Fruit fly (Drosophila melanogaster) whole organism, embryonic: ENCODE results near the gene mRpS23.
A peak's percentile ranks its signal among the peaks of the same experiment; 100 is the strongest.

Experiments
- Adf1 ChIP-seq: fragments of 200-800 bp; sonication (Bioruptor generic); IDR thresholded peaks from 2 replicates; pipeline ENCODE4 v1.3.6; 2022; ENCODE audit warnings: missing biosample characterization, missing genetic modification characterization
- CG1024 ChIP-seq: fragments of 200-800 bp; sonication (Bioruptor generic); IDR thresholded peaks from 2 replicates; pipeline ENCODE4 v1.3.6; 2022; ENCODE audit warnings: missing biosample characterization, missing genetic modification characterization
- CG10543 ChIP-seq: fragments of 200-800 bp; sonication (Bioruptor generic); optimal IDR thresholded peaks from 3 replicates; lab custom pipeline; 2017; ENCODE audit warnings: missing biosample characterization, mild to moderate bottlenecking, missing genetic modification characterization, moderate library complexity
- CG11695 ChIP-seq: fragments of 200-800 bp; sonication (Bioruptor generic); IDR thresholded peaks from 3 replicates; pipeline ENCODE4 v1.3.6; 2022; ENCODE audit warnings: missing biosample characterization, missing genetic modification characterization
- CG1233 ChIP-seq: fragments of 200-800 bp; sonication (Bioruptor generic); optimal IDR thresholded peaks from 4 replicates; lab custom pipeline; 2018; ENCODE audit warnings: missing biosample characterization, mild to moderate bottlenecking, missing genetic modification characterization
- CG14014 ChIP-seq: fragments of 200-800 bp; sonication (Bioruptor generic); IDR thresholded peaks from 2 replicates; pipeline ENCODE4 v1.3.6; 2022; ENCODE audit warnings: missing biosample characterization, missing genetic modification characterization
- CG1603 ChIP-seq: fragments of 200-800 bp; sonication (Bioruptor generic); optimal IDR thresholded peaks from 2 replicates; lab custom pipeline; 2019; ENCODE audit warnings: missing biosample characterization, mild to moderate bottlenecking, missing genetic modification characterization, moderate library complexity
- CG17186 ChIP-seq: fragments of 200-800 bp; sonication (Bioruptor generic); optimal IDR thresholded peaks from 3 replicates; lab custom pipeline; 2017; ENCODE audit warnings: missing biosample characterization, missing genetic modification reagents, missing genetic modification characterization
- CG17328 ChIP-seq: fragments of 200-800 bp; sonication (Bioruptor generic); IDR thresholded peaks from 2 replicates; pipeline ENCODE4 v1.3.6; 2022; ENCODE audit warnings: missing biosample characterization, missing genetic modification characterization
- CG17568 ChIP-seq: fragments of 200-800 bp; sonication (Bioruptor generic); optimal IDR thresholded peaks from 2 replicates; lab custom pipeline; 2018; ENCODE audit warnings: missing biosample characterization, mild to moderate bottlenecking, missing genetic modification characterization, moderate library complexity
- CG17829 ChIP-seq: fragments of 200-800 bp; optimal IDR thresholded peaks from 2 replicates; lab custom pipeline; 2019; ENCODE audit warnings: missing biosample characterization, mild to moderate bottlenecking, missing genetic modification characterization, moderate library complexity
- CG18262 ChIP-seq: fragments of 200-800 bp; optimal IDR thresholded peaks from 3 replicates; lab custom pipeline; 2019; ENCODE audit warnings: missing biosample characterization, mild to moderate bottlenecking, missing genetic modification characterization, moderate library complexity
- CG1832 ChIP-seq: fragments of 200-800 bp; sonication (Bioruptor generic); optimal IDR thresholded peaks from 2 replicates; lab custom pipeline; 2017; ENCODE audit warnings: missing biosample characterization, mild to moderate bottlenecking, missing genetic modification characterization, inconsistent platforms
- CG33557 ChIP-seq: fragments of 200-800 bp; sonication (Bioruptor generic); optimal IDR thresholded peaks from 2 replicates; lab custom pipeline; 2019; ENCODE audit warnings: missing biosample characterization, mild to moderate bottlenecking, missing genetic modification characterization, moderate library complexity
- CG3847 ChIP-seq: fragments of 200-800 bp; sonication (Bioruptor generic); IDR thresholded peaks from 2 replicates; pipeline ENCODE4 v1.3.6; 2022; ENCODE audit warnings: missing biosample characterization, missing genetic modification characterization
- CG4328 ChIP-seq: fragments of 200-800 bp; sonication (Bioruptor generic); optimal IDR thresholded peaks from 3 replicates; lab custom pipeline; 2017; ENCODE audit warnings: missing biosample characterization, missing genetic modification reagents, missing genetic modification characterization
- CG43689 ChIP-seq: fragments of 200-800 bp; sonication (Bioruptor generic); IDR thresholded peaks from 2 replicates; pipeline ENCODE4 v1.3.6; 2022; ENCODE audit warnings: missing biosample characterization, missing genetic modification characterization
- CG4730 ChIP-seq: fragments of 200-800 bp; sonication (Bioruptor generic); IDR thresholded peaks from 2 replicates; pipeline ENCODE4 v1.3.6; 2022; ENCODE audit warnings: missing biosample characterization, missing genetic modification characterization
- CG6254 ChIP-seq: fragments of 200-800 bp; sonication (Bioruptor generic); optimal IDR thresholded peaks from 3 replicates; lab custom pipeline; 2017; ENCODE audit warnings: mild to moderate bottlenecking, missing biosample characterization, missing genetic modification reagents, missing genetic modification characterization
- CG6791 ChIP-seq: fragments of 200-800 bp; sonication (Bioruptor generic); IDR thresholded peaks from 3 replicates; pipeline ENCODE4 v1.3.6; 2022; ENCODE audit warnings: missing biosample characterization, missing genetic modification characterization; ENCODE audit not compliant: partially characterized antibody
- CG7963 ChIP-seq: fragments of 200-800 bp; sonication (Bioruptor generic); IDR thresholded peaks from 3 replicates; pipeline ENCODE4 v1.3.6; 2022; ENCODE audit warnings: missing biosample characterization, missing genetic modification characterization; ENCODE audit not compliant: partially characterized antibody
- CG8281 ChIP-seq: fragments of 200-800 bp; sonication (Bioruptor generic); optimal IDR thresholded peaks from 2 replicates; lab custom pipeline; 2018; ENCODE audit warnings: missing biosample characterization, mild to moderate bottlenecking, missing genetic modification characterization, moderate library complexity
- CG9876 ChIP-seq: fragments of 200-800 bp; sonication (Bioruptor generic); optimal IDR thresholded peaks from 2 replicates; lab custom pipeline; 2016; ENCODE audit warnings: missing biosample characterization, missing genetic modification characterization
- D ChIP-seq, 2 experiments: fragments of 200-800 bp in 1 of 2; fragments of >200 bp in 1 of 2; sonication (Bioruptor generic) in 1 of 2; optimal IDR thresholded peaks; 2 replicates in 1 of 2; 3 replicates in 1 of 2; lab custom pipeline; 2017; ENCODE audit warnings: mild to moderate bottlenecking in 1 of 2, missing biosample characterization in 1 of 2, missing genetic modification characterization in 1 of 2, missing genetic modification reagents in 1 of 2
- Dek ChIP-seq: fragments of 200-800 bp; sonication (Bioruptor generic); optimal IDR thresholded peaks from 3 replicates; lab custom pipeline; 2019; ENCODE audit warnings: missing biosample characterization, mild to moderate bottlenecking, missing genetic modification characterization, moderate library complexity
- Dll ChIP-seq: fragments of 200-800 bp; sonication (Bioruptor generic); IDR thresholded peaks from 4 replicates; pipeline ENCODE4 v1.3.6; 2022; ENCODE audit warnings: missing biosample characterization, missing genetic modification characterization; ENCODE audit not compliant: partially characterized antibody
- E2f2 ChIP-seq: fragments of 200-800 bp; sonication (Bioruptor generic); IDR thresholded peaks from 2 replicates; pipeline ENCODE4 v1.3.6; 2022; ENCODE audit warnings: missing biosample characterization, missing genetic modification characterization
- Eip74EF ChIP-seq, 2 experiments: fragments of 200-800 bp in 1 of 2; fragments of >200 bp in 1 of 2; sonication (Bioruptor generic) in 1 of 2; optimal IDR thresholded peaks; 2 replicates each; lab custom pipeline; 2017 to 2019; ENCODE audit warnings: missing biosample characterization in 2 of 2, missing genetic modification characterization in 2 of 2, mild to moderate bottlenecking in 1 of 2, moderate library complexity in 1 of 2
- HLHmδ ChIP-seq: fragments of 200-800 bp; sonication (Bioruptor generic); optimal IDR thresholded peaks from 2 replicates; lab custom pipeline; 2018; ENCODE audit warnings: missing biosample characterization, mild to moderate bottlenecking, missing genetic modification characterization, moderate library complexity
- Lhr ChIP-seq: fragments of 200-800 bp; sonication (Bioruptor generic); optimal IDR thresholded peaks from 3 replicates; lab custom pipeline; 2017; ENCODE audit warnings: mild to moderate bottlenecking, missing biosample characterization, missing genetic modification reagents, missing genetic modification characterization
- MBD-R2 ChIP-seq: fragments of 200-800 bp; sonication (Bioruptor generic); IDR thresholded peaks from 2 replicates; pipeline ENCODE4 v1.3.6; 2022; ENCODE audit warnings: missing biosample characterization, missing genetic modification characterization
- Med ChIP-seq: fragments of 200-800 bp; sonication (Bioruptor generic); peaks from one replicate; lab custom pipeline; 2016; ENCODE audit warnings: missing biosample characterization, missing genetic modification characterization, mild to moderate bottlenecking, inconsistent platforms, moderate library complexity
- Myb ChIP-seq: fragments of 200-800 bp; sonication (Bioruptor generic); optimal IDR thresholded peaks from 2 replicates; lab custom pipeline; 2016; ENCODE audit warnings: missing biosample characterization, missing genetic modification characterization
- NfI ChIP-seq: fragments of 200-800 bp; sonication (Bioruptor generic); optimal IDR thresholded peaks from 3 replicates; lab custom pipeline; 2018; ENCODE audit warnings: missing biosample characterization, mild to moderate bottlenecking, missing genetic modification characterization, moderate library complexity
- Pdp1 ChIP-seq, 2 experiments: fragments of 200-800 bp; sonication (Bioruptor generic); optimal IDR thresholded peaks; 3 replicates each; lab custom pipeline; 2016; ENCODE audit warnings: missing biosample characterization in 2 of 2, missing genetic modification characterization in 2 of 2, mild to moderate bottlenecking in 1 of 2, moderate library complexity in 1 of 2
- esg ChIP-seq: fragments of 200-800 bp; sonication (Bioruptor generic); conservative IDR thresholded peaks from 2 replicates; pipeline ENCODE4 v1.3.6; 2022; ENCODE audit warnings: missing biosample characterization, missing genetic modification characterization
- hb ChIP-seq: fragments of 200-800 bp; sonication (Bioruptor generic); IDR thresholded peaks from 3 replicates; pipeline ENCODE4 v1.3.6; 2022; ENCODE audit warnings: missing biosample characterization, missing genetic modification characterization; ENCODE audit not compliant: partially characterized antibody
- hbn ChIP-seq: fragments of 200-800 bp; sonication (Bioruptor generic); IDR thresholded peaks from 2 replicates; pipeline ENCODE4 v1.3.6; 2022; ENCODE audit warnings: missing biosample characterization, missing genetic modification characterization; ENCODE audit not compliant: partially characterized antibody
- kay ChIP-seq: fragments of 200-800 bp; sonication (Bioruptor generic); optimal IDR thresholded peaks from 2 replicates; lab custom pipeline; 2016; ENCODE audit warnings: missing biosample characterization, missing genetic modification characterization
- knrl ChIP-seq: fragments of 200-800 bp; sonication (Bioruptor generic); IDR thresholded peaks from 3 replicates; pipeline ENCODE4 v1.3.6; 2022; ENCODE audit warnings: missing biosample characterization, missing genetic modification characterization; ENCODE audit not compliant: partially characterized antibody
- lbe ChIP-seq: fragments of 200-800 bp; sonication (Bioruptor generic); optimal IDR thresholded peaks from 2 replicates; lab custom pipeline; 2016; ENCODE audit warnings: missing biosample characterization, mild to moderate bottlenecking, missing genetic modification characterization
- mirr ChIP-seq: fragments of 200-800 bp; sonication (Bioruptor generic); optimal IDR thresholded peaks from 3 replicates; lab custom pipeline; 2018; ENCODE audit warnings: missing biosample characterization, mild to moderate bottlenecking, missing genetic modification characterization
- nerfin-2 ChIP-seq: fragments of 200-800 bp; sonication (Bioruptor generic); IDR thresholded peaks from 2 replicates; pipeline ENCODE4 v1.3.6; 2022; ENCODE audit warnings: missing biosample characterization, missing genetic modification characterization; ENCODE audit not compliant: partially characterized antibody
- nmo ChIP-seq: fragments of 200-800 bp; sonication (Bioruptor generic); optimal IDR thresholded peaks from 2 replicates; lab custom pipeline; 2018; ENCODE audit warnings: missing biosample characterization, mild to moderate bottlenecking, missing genetic modification characterization, moderate library complexity
- phol ChIP-seq: fragments of 200-800 bp; sonication (Bioruptor generic); optimal IDR thresholded peaks from 3 replicates; lab custom pipeline; 2018; ENCODE audit warnings: missing biosample characterization, mild to moderate bottlenecking, missing genetic modification characterization, moderate library complexity
- twi ChIP-seq: fragments of 200-800 bp; optimal IDR thresholded peaks from 2 replicates; lab custom pipeline; 2019; ENCODE audit warnings: missing biosample characterization, mild to moderate bottlenecking, missing genetic modification characterization, moderate library complexity
- vfl ChIP-seq: fragments of 200-800 bp; sonication (Bioruptor generic); optimal IDR thresholded peaks from 2 replicates; lab custom pipeline; 2016; ENCODE audit warnings: missing biosample characterization, missing genetic modification characterization
- vnd ChIP-seq: fragments of 200-800 bp; sonication (Bioruptor generic); IDR thresholded peaks from 3 replicates; pipeline ENCODE4 v1.3.6; 2022; ENCODE audit warnings: missing biosample characterization, missing genetic modification characterization; ENCODE audit not compliant: partially characterized antibody
- zfh2 ChIP-seq: fragments of 200-800 bp; sonication (Bioruptor generic); optimal IDR thresholded peaks from 2 replicates; lab custom pipeline; 2016; ENCODE audit warnings: missing biosample characterization, missing genetic modification characterization

The mRpS23 gene

dm6 chr2L:13829540-13829939 is 5.3 kb downstream of the mRpS23 start, which contains the start of the genes Arpc1 and Orc5 (continued):
- TF ChIP-seq CG9876 (GFP tag; lab: Kevin White, UChicago) (no peak), CG10543 (GFP tag; lab: Kevin White, UChicago) (no peak), CG7963 (GFP tag; lab: Robert Waterston, UW) (peak; percentile 69), Pdp1 (GFP tag; optimal IDR thresholded peaks at IDR 0.05; lab: Kevin White, UChicago) (peak in 1 of 2 experiments; percentile 84), esg (GFP tag; lab: Robert Waterston, UW) (no peak), hbn (GFP tag; lab: Robert Waterston, UW) (peak; percentile 92), nerfin-2 (GFP tag; lab: Robert Waterston, UW) (peak; percentile 64), phol (tag; lab: Kevin White, UChicago) (peak; percentile 56), vnd (GFP tag; lab: Robert Waterston, UW) (peak; percentile 73), CG11695 (no peak), twi (tag; lab: Kevin White, UChicago) (no peak), vfl (GFP tag; lab: Kevin White, UChicago) (peak; percentile 7), CG17186 (GFP tag; lab: Kevin White, UChicago) (peak; percentile 61), CG6791 (GFP tag; lab: Robert Waterston, UW) (peak; percentile 93), Med (GFP tag; lab: Kevin White, UChicago) (peak; percentile 76), CG1603 (tag; lab: Kevin White, UChicago) (no peak), Eip74EF (GFP tag; optimal IDR thresholded peaks at IDR 0.05; lab: Kevin White, UChicago) (no peak), CG8281 (tag; lab: Kevin White, UChicago) (no peak), CG14014 (GFP tag; lab: Robert Waterston, UW) (no peak), hb (peak; percentile 83), CG18262 (tag; lab: Kevin White, UChicago) (no peak), lbe (GFP tag; lab: Kevin White, UChicago) (no peak), Dek (no peak), HLHmδ (no peak), kay (peak; percentile 78), Adf1 (no peak), nmo (peak; percentile 52), NfI (no peak), mirr (GFP tag; lab: Kevin White, UChicago) (no peak), CG17568 (GFP tag; lab: Kevin White, UChicago) (no peak), CG33557 (GFP tag; lab: Kevin White, UChicago) (no peak), E2f2 (peak; percentile 90), CG4730 (GFP tag; lab: Robert Waterston, UW) (no peak), CG43689 (GFP tag; lab: Robert Waterston, UW) (no peak), CG1233 (no peak), CG17328 (GFP tag; lab: Robert Waterston, UW) (no peak), Dll (GFP tag; lab: Robert Waterston, UW) (peak; percentile 88), CG3847 (GFP tag; lab: Robert Waterston, UW) (0 out of 2 replicates have a peak, but pooled peaks have one; percentile 17), zfh2 (no peak), MBD-R2 (GFP tag; lab: Robert Waterston, UW) (peak; percentile 90), D (optimal IDR thresholded peaks at IDR 0.05; lab: Kevin White, UChicago) (peak; percentile 10), D (GFP tag; optimal IDR thresholded peaks at IDR 0.05; lab: Kevin White, UChicago) (no peak), Lhr (GFP tag; lab: Kevin White, UChicago) (peak; percentile 69), CG6254 (GFP tag; lab: Kevin White, UChicago) (no peak), CG17829 (tag; lab: Kevin White, UChicago) (peak; percentile 9), CG1832 (GFP tag; lab: Kevin White, UChicago) (no peak), CG4328 (GFP tag; lab: Kevin White, UChicago) (no peak), CG1024 (GFP tag; lab: Robert Waterston, UW) (no peak), knrl (GFP tag; lab: Robert Waterston, UW) (peak; percentile 88), Myb (GFP tag; lab: Kevin White, UChicago) (peak; percentile 83)
